Worm (Caenorhabditis elegans) whole organism, early embryonic: ENCODE data around the gene cdc-25.4.

Source experiments
- F13C5.2 ChIP-seq: sonication (generic microtip); optimal IDR thresholded peaks from 2 replicates; lab custom pipeline; 2017; ENCODE audit warnings: mild to moderate bottlenecking, missing genetic modification characterization, inconsistent platforms, missing compliant biosample characterization
- ama-1 ChIP-seq: fragments of 150-350 bp; optimal IDR thresholded peaks from 2 replicates; lab custom pipeline; 2014
- ceh-13 ChIP-seq: fragments of 200-800 bp; sonication (Bioruptor generic); optimal IDR thresholded peaks from 2 replicates; lab custom pipeline; 2018; ENCODE audit warnings: mild to moderate bottlenecking, missing genetic modification characterization, missing compliant biosample characterization
- ceh-36 ChIP-seq: sonication (generic microtip); optimal IDR thresholded peaks from 2 replicates; lab custom pipeline; 2016; ENCODE audit warnings: missing genetic modification characterization, inconsistent platforms, missing compliant biosample characterization
- flt-1 ChIP-seq: fragments of 200-800 bp; sonication (Bioruptor generic); IDR thresholded peaks from 2 replicates; pipeline ENCODE4 v1.3.6; 2022; ENCODE audit warnings: missing genetic modification characterization, missing compliant biosample characterization
- pes-1 ChIP-seq: fragments of 200-800 bp; sonication (Bioruptor generic); IDR thresholded peaks from 2 replicates; pipeline ENCODE4 v1.3.6; 2022; ENCODE audit warnings: missing genetic modification reagents, missing genetic modification characterization, missing compliant biosample characterization
- scrt-1 ChIP-seq: fragments of 200-800 bp; sonication (Bioruptor generic); IDR thresholded peaks from 2 replicates; pipeline ENCODE4 v1.3.6; 2022; ENCODE audit warnings: missing genetic modification characterization, missing compliant biosample characterization
- sea-1 ChIP-seq: fragments of 200-800 bp; sonication (Bioruptor generic); conservative IDR thresholded peaks from 2 replicates; pipeline ENCODE4 v1.3.6; 2022; ENCODE audit warnings: missing genetic modification characterization, missing compliant biosample characterization
- tbx-11 ChIP-seq: fragments of 200-800 bp; sonication (Bioruptor generic); IDR thresholded peaks from 2 replicates; pipeline ENCODE4 v1.3.6; 2022; ENCODE audit warnings: missing genetic modification characterization, missing compliant biosample characterization
- tra-4 ChIP-seq: sonication (generic microtip); optimal IDR thresholded peaks from 2 replicates; lab custom pipeline; 2017; ENCODE audit warnings: missing genetic modification characterization, missing compliant biosample characterization

- TF ChIP-seq sea-1 (no peak), pes-1 (GFP tag; lab: Robert Waterston, UW) (no peak), scrt-1 (GFP tag; lab: Robert Waterston, UW) (no peak), flt-1 (GFP tag; lab: Robert Waterston, UW) (no peak), ceh-13 (GFP tag; lab: Kevin White, UChicago) (no peak), tra-4 (tag; lab: Kevin White, UChicago) (no peak), tbx-11 (no peak), ama-1 (lab: Kevin White, UChicago) (no peak), F13C5.2 (no peak), ceh-36 (tag; lab: Kevin White, UChicago) (no peak)
These were observed 41.8 kb downstream of the cdc-25.4 start for ce11 chrII:10147502-10147901.
